Worm (Caenorhabditis elegans): ENCODE results near the gene cdf-1.

Gene cdf-1

DNA sequence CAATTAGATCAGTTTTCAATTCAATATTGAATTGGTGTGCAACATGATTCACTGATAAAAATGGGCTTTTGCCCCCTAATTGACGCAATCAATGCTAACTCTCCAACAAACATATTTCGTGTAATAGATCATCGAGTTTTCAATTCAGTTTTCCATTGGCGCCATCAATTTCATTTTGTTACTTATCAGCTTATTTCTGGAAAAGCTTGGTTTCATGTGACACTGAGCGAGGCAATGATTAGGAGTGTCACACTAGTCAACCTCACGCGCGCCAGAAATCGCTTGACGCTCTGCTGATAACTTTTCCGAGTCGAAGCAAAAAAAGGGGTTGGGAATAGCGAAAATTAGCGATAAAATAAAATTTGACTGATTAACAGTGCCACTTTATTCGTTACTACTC lies 13.6 kb upstream of the cdf-1 start, which contains the start of gene ets-4:
Gene ets-4, plus strand, starts transcription at position 347 of the 400 bp plus-strand sequence.
- TF ChIP-seq unc-62 (GFP tag; optimal IDR thresholded peaks at IDR 0.05): no peak

DNA sequence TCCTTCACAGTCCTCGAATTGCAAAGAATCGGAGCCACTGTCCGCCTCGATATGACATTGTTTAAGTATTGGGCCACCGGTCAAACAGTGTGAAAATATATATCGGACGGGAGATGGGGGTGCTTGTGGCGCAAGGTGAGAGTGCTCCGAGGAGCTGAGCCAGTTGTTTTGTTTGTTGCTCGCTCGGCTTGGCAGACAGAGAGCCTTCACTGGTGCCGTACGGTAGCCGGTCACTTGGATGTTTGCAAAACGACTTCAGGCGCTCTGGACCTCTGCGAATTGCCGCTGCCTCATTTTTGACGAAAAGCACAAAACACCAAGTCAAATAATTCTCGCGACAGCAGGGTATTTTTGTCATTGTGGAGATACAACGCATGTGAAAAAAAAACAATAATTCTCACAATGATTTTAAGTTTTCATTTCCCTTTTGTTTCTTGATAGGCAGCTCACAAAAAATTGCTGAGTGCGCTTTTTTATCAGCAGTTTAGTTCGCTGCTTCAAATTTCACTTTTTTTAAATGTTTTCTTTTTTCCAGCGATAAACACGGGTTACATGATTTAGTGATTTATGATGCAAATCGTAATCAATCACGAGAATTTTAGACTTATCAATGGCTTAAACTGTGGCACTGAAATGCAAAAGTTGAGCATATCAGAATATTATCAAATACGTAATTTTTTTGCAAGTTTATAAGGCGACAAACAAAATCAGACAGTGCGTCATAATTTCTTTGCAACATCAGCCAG lies 12.3 kb upstream of the cdf-1 start:
- TF ChIP-seq unc-62 (GFP tag; optimal IDR thresholded peaks at IDR 0.05): no peak

ce11 chrX:6515267-6515666 lies 10.3 kb upstream of the cdf-1 start:
- no peak for TF ChIP-seq unc-62 (GFP tag; optimal IDR thresholded peaks at IDR 0.05)

DNA sequence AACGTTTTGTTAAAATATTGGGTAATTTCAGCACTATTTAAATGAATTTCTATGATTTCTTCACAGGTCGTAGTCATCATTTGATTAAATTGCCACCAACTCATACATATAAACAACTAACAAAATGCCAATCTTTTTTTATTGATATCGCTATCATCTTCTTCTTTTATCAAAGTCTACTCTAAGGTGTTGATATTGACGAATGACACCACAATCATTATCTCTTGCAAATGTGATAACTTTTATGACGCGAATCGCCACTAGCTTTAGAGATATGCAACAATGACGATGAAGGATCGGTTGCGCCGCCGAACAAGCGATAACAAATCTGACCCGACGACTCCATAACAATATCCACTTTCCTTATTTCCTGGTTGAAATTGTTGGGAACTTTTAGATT lies 9.5 kb upstream of the cdf-1 start:
- TF ChIP-seq unc-62 (GFP tag; optimal IDR thresholded peaks at IDR 0.05): no peak

ce11 chrX:6511985-6512384 lies 7.0 kb upstream of the cdf-1 start, which contains the start of gene ttr-35:
Gene ttr-35 (plus strand): TSS chrX:6512285.
- no peak for TF ChIP-seq unc-62 (GFP tag; optimal IDR thresholded peaks at IDR 0.05)

- TF ChIP-seq unc-62 (GFP tag; optimal IDR thresholded peaks at IDR 0.05): no peak
Measured at ce11 chrX:6510627-6511026, 5.7 kb upstream of the cdf-1 start, which contains the start of gene ttr-36. Gene ttr-36 (plus strand): TSS chrX:6510927.

ce11 chrX:6509813-6510212 lies 4.9 kb upstream of the cdf-1 start:
- TF ChIP-seq unc-62 (GFP tag; optimal IDR thresholded peaks at IDR 0.05): no peak

DNA sequence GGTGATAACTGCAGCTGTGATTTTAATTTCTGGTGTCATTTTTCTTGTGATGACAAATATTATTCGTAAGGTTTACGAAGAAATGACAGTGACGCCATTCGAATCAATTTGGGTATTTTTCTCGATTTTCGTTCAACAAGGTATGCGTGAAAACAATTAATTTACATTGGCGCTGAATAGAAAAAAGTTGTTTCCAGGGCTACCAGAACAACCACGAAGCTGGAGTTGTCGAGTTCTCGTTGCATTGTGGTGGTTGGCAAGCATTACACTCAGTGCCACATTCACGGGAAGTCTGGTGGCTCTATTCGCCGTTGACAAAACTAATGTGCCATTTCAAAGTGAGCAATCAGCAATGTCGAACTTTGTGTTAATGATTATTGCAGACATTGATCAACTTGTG lies 2.8 kb upstream of the cdf-1 start:
- no peak for TF ChIP-seq unc-62 (GFP tag; optimal IDR thresholded peaks at IDR 0.05)

- no peak for TF ChIP-seq unc-62 (GFP tag; optimal IDR thresholded peaks at IDR 0.05)
Measured at ce11 chrX:6505662-6506061, 719 bp upstream of the cdf-1 start, which contains the start of gene glr-8. Gene glr-8 (plus strand): TSS chrX:6505980.

DNA sequence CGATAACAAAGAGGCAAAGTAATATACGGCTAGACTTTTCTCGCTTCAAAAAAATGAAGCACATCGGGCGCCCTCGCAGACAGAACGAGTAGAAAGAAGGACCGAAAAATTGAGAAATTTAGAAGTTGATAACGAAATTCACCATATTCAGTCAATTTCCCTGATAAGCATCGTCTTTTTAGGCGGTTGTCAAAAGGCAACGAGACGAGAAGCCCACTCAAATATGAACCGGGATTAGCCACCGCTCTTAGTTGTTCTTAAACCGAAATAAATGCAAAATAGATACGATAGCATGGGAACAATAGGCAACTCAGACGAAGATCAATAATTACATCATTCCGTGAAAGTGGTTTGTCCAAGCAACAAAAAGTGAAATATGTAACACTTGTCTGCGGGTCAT lies 1.8 kb downstream of the cdf-1 start:
- no peak for TF ChIP-seq unc-62 (GFP tag; optimal IDR thresholded peaks at IDR 0.05)

ce11 chrX:6499736-6500135 lies 5.2 kb downstream of the cdf-1 start, which contains the start of gene actl-1:
Gene actl-1 (minus strand): TSS chrX:6499836.
- TF ChIP-seq unc-62 (GFP tag; optimal IDR thresholded peaks at IDR 0.05): no peak

DNA sequence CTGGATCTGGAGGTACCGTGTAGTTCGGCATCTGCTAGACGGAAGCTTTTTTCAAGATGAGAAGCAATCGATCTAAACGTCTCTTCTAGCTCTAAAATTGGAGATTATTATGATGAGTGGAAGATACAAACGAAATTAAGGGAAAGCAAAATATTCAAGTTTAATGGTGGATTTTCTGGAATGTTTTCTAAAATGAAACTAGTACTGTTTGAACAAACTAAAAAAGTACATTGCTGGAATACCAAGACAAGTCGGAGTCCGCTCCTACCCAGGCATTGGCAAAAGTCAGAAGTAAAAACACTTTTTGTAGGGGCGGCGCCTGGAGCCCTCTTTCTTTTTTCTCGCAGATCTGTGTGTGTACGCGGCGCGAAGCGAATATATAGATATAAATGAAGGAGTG lies 20.2 kb downstream of the cdf-1 start, which contains the start of gene gar-1:
Gene gar-1, minus strand, starts transcription at position 101 of the 400 bp plus-strand sequence.
- TF ChIP-seq unc-62 (GFP tag; optimal IDR thresholded peaks at IDR 0.05): no peak

DNA sequence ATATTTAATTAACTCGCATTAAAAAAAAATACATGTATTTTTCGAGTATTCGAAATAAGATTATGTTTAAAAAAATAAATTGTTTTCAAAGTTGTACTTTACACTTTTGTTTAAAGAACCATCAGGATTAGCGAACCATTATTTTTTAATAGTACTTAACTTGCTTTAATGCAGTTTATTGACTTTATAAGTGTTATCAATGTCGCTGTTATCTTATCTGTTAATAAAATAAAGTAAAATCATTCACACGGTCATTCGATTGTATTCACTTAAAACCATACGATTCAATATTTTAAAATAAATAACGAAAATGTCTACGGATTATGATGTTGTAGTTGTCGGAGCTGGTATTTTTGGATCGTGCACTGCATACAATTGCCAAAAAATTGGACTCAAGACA lies 28.4 kb downstream of the cdf-1 start, which contains the start of gene C15B12.1:
Gene C15B12.1, plus strand, starts transcription at position 271 of the 400 bp plus-strand sequence.
- TF ChIP-seq unc-62 (GFP tag; optimal IDR thresholded peaks at IDR 0.05): no peak

DNA sequence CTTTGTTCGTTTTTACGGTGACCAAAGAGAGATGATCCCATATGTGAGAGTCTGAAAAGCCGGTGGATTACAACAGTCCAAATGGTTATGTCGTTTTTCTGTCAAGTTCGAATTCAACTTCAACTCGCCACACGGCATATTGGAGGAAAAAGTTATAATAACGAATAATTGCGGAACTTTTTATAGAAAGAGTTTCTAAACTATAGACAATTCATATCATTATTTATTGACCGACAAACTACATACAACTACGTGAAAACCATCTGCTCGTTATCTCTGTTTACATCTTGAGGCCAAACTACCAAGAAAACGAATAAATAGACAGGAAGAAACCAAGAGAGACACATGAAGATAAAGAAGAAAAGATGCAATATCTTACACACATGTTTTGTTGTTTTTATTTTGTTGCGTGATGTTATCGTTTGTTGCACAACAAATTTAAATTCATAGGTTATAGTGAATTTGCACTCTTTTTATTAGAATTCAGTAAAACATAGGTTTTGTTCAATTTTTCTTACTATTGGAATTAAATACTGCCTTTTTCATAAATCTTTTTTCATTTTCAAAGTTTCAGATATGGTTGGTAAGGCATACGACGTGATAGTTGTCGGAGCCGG lies 31.1 kb downstream of the cdf-1 start, which contains the start of the genes C15B12.4 and C15B12.8:
Gene C15B12.4, minus strand, starts transcription at position 51 of the 617 bp plus-strand sequence.
Gene C15B12.8, plus strand, starts transcription at position 567 of the 617 bp plus-strand sequence.
- TF ChIP-seq unc-62 (GFP tag; optimal IDR thresholded peaks at IDR 0.05): no peak

DNA sequence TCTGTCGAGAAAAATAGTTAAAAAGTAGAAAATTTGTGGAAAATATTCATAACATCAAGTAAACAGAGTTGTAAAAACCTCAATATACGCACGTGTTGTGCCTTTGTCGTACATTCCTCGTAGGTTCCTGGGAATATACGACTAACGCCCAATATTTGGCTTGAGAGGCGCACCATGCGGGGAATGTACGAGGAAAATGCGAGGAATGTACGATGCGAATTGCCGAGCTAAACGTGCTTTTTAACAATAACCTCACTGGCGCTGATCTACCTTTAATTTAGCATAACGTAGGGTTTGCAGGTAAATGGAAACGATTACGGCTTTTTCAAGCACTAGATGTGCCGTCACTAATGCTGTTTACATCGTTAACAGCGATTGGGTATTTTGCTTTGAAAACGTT lies 36.4 kb downstream of the cdf-1 start, which contains the start of gene C15B12.9:
Gene C15B12.9, plus strand, starts transcription at position 301 of the 400 bp plus-strand sequence.
- no peak for TF ChIP-seq unc-62 (GFP tag; optimal IDR thresholded peaks at IDR 0.05)

DNA sequence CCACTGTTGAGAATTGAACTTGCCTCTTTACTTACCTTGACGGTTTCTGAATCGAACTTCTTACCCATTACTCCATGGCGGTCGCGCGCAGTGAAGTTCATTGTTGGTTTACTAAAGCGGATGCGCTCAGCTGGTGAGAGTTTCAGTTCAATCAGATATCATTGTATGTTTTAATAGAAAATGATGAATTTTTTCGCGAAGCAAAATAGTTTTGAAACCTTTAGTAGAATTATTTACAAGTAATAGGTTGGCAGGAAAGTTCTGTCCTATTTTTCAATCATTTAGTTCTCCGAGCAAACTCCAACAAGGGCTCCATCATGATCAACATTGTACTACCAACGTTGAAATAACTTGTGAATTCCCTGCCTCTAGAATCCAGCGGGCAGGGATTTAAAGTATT lies 37.5 kb downstream of the cdf-1 start, which contains the start of gene C15B12.3:
Gene C15B12.3, minus strand, starts transcription at position 101 of the 400 bp plus-strand sequence.
- no peak for TF ChIP-seq unc-62 (GFP tag; optimal IDR thresholded peaks at IDR 0.05)

Data from whole organism, dauer.